Fruit fly (Drosophila melanogaster) whole organism: ENCODE measurements around the gene LanA.

Experiments
- CG8478 ChIP-seq: fragments of >200 bp; optimal IDR thresholded peaks from 2 replicates; lab custom pipeline; 2018; ENCODE audit warnings: inconsistent platforms
- Dll ChIP-seq: fragments of >200 bp; optimal IDR thresholded peaks from 2 replicates; lab custom pipeline; 2017
- EcR ChIP-seq, 2 experiments: fragments of >200 bp; optimal IDR thresholded peaks; 2 replicates each; lab custom pipeline; 2017; ENCODE audit warnings: missing biosample characterization in 2 of 2, missing genetic modification characterization in 2 of 2, missing genetic modification reagents in 2 of 2
- pan ChIP-seq: fragments of >200 bp; optimal IDR thresholded peaks from 2 replicates; lab custom pipeline; 2017
- psq ChIP-seq: fragments of >200 bp; optimal IDR thresholded peaks from 2 replicates; lab custom pipeline; 2017
- usp ChIP-seq: fragments of >200 bp; optimal IDR thresholded peaks from 2 replicates; lab custom pipeline; 2017; ENCODE audit warnings: missing biosample characterization, missing genetic modification characterization, mixed read lengths

LanA gene

DNA sequence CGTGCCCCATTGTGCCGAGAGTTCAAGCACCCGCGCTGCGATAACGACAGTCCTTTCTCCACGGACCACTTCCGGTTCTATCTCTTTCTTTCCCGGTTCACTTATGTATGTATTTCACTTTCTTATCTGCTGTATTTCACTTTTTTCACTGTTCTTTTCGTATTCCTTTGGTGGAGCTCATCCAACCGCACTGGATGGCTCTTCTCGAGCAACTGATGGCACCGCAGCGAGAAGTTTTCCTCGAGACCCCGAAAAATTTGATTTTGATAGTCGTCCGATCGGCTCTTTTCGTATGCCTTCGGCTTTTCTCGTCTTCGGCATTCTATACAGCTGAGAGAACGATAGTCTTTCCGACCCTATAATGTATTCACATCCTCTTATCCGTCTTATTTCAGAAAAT lies at the start of gene LanA:
TSS of gene LanA (minus strand) at position 217 of the 400 bp plus-strand sequence.
- TF ChIP-seq usp (GFP tag; lab: Kevin White, UChicago) (no peak), CG8478 (lab: Kevin White, UChicago) (no peak), pan (lab: Kevin White, UChicago) (no peak), psq (no peak), Dll (no peak), EcR (GFP tag; optimal IDR thresholded peaks at IDR 0.05; lab: Kevin White, UChicago) (no peak)

DNA sequence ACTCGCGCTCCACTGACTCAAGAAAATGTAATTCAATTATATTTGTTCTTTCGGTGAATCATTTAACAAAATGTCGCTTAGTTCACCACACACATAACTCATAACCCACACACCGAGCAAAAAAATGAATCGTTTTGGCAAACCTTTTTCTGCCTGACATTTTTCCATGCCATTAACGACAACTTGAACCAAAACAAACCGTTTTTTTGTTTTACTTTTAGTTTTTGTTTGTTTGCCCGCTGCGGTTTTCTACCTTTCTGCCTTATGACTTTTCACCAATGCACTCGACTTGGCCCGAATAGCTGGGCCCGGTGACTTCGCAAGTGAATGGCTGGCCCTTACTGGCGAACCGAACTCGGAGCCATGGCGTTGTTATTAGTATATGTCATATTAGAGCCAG lies 49.7 kb upstream of the LanA start:
- TF ChIP-seq usp (GFP tag; lab: Kevin White, UChicago) = no peak
- no peak for TF ChIP-seq EcR (GFP tag; optimal IDR thresholded peaks at IDR 0.05; lab: Kevin White, UChicago)
- no peak for TF ChIP-seq Dll
- TF ChIP-seq pan (lab: Kevin White, UChicago) = no peak
- no peak for TF ChIP-seq psq
- TF ChIP-seq CG8478 (lab: Kevin White, UChicago) = no peak

DNA sequence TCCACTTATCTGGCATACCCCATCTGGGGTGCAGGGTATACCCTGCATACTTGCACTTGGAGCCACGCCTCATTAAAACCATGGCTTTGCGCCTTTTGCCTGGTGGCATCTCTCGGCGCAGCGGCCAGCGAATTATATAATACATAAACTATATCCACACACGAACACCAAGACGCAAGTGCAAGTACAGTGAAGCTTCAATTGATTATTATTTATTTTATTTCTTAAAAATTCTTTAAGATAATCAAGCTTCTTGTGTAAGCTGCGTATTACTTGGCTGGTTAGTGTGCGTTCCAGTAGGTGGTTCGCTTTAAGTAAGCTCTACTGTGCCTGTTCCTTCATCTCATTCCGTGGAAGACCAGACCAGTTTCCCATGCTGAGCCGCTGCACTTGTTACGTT lies 48.5 kb upstream of the LanA start:
- TF ChIP-seq EcR (GFP tag; optimal IDR thresholded peaks at IDR 0.05; lab: Kevin White, UChicago) = no peak
- TF ChIP-seq CG8478 (lab: Kevin White, UChicago) = no peak
- no peak for TF ChIP-seq usp (GFP tag; lab: Kevin White, UChicago)
- no peak for TF ChIP-seq pan (lab: Kevin White, UChicago)
- no peak for TF ChIP-seq psq
- TF ChIP-seq Dll = no peak

- TF ChIP-seq Dll = no peak
- TF ChIP-seq usp (GFP tag; lab: Kevin White, UChicago) = no peak
- no peak for TF ChIP-seq psq
- TF ChIP-seq EcR (GFP tag; optimal IDR thresholded peaks at IDR 0.05; lab: Kevin White, UChicago) = peak; percentile 76 to 84
- TF ChIP-seq CG8478 (lab: Kevin White, UChicago) = no peak
- no peak for TF ChIP-seq pan (lab: Kevin White, UChicago)
Measured at dm6 chr3L:6263896-6264841, 46.3 kb upstream of the LanA start.

DNA sequence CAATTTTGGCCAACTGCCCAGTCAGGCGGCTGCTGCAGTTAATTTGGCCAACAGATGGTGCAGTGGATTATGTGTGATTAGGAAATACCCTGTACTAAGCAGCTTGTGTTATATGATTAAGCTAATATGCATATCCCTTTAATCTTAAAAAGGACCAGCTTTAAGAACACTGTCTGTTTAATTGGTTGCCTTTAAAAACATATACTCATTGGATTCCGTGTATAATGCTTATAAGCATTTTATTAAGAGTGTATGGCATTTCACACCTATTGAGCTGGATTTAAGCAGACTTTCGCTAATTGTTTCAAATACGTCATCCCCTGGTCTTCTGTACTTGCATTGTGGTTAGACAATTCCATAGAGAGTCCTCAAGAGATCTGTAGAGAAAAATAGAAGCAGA lies 45.6 kb upstream of the LanA start:
- no peak for TF ChIP-seq EcR (GFP tag; optimal IDR thresholded peaks at IDR 0.05; lab: Kevin White, UChicago)

DNA sequence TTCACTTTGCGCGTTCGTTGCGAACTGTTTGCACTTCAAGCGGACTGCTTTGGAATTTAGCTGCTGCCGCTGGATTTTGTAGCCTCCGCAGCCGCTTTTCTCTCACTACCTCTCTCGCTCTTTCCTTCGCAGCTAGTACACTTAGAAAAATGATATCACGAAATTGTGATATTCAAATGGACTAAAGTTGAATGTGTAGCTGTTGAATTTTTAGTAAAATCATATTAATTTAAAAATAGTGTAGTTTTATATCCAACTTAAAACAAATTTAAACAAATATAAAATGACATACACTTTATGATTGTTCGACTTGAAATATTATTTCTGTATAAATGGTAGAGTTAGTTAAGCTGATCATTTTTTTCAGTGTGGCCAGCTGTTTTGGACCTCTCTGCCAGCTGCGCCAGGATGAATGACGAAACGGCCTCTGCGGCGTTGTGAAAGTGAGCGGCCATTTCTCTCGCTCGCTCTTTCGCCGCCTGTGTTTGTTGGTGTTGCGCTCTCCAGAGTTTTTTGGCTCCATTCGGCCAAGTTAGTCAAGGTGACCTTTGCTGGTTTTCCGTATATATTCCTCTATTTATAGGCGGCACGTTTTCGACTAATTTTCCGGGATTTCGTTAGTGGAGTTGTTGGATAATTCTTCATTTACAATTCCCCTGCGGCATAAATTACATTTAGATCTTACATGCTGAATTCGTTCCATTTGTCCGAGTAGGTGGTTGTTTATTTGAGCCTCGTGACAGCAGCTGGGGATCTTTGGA lies 45.0 kb upstream of the LanA start, which contains the start of gene Ldh:
TSS of gene Ldh (minus strand) at position 51 of the 761 bp plus-strand sequence.
- TF ChIP-seq EcR (GFP tag; optimal IDR thresholded peaks at IDR 0.05; lab: Kevin White, UChicago) = no peak
- TF ChIP-seq usp (GFP tag; lab: Kevin White, UChicago) = no peak
- TF ChIP-seq Dll = peak; percentile 61

DNA sequence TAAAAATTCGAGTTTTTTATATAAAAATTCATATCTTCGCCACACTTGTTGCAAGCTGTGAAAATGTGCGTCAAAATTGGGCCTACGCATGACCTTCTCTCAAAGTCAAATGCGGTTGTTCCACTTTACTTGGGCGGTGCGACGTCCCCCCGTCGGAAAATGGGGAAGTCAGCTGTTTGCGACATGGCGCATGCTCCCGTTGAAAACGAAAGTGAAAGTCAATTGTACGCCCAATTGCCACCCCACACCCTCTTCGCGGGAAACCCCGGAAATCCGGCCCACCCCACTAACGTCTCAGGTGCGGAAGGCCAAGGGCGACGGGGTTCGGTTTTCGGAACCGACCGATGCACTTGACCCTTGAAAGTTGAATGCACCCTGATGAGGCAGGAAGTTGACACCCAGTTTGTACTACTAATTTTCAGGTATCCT lies 44.3 kb upstream of the LanA start:
- TF ChIP-seq pan (lab: Kevin White, UChicago) (no peak), usp (GFP tag; lab: Kevin White, UChicago) (no peak), EcR (GFP tag; optimal IDR thresholded peaks at IDR 0.05; lab: Kevin White, UChicago) (peak in 1 of 2 experiments; percentile 57), CG8478 (lab: Kevin White, UChicago) (no peak)

- no peak for TF ChIP-seq pan (lab: Kevin White, UChicago)
- TF ChIP-seq CG8478 (lab: Kevin White, UChicago) = no peak
- TF ChIP-seq psq = no peak
- no peak for TF ChIP-seq usp (GFP tag; lab: Kevin White, UChicago)
- no peak for TF ChIP-seq Dll
- no peak for TF ChIP-seq EcR (GFP tag; optimal IDR thresholded peaks at IDR 0.05; lab: Kevin White, UChicago)
Measured at dm6 chr3L:6261230-6261629, 43.4 kb upstream of the LanA start.

DNA sequence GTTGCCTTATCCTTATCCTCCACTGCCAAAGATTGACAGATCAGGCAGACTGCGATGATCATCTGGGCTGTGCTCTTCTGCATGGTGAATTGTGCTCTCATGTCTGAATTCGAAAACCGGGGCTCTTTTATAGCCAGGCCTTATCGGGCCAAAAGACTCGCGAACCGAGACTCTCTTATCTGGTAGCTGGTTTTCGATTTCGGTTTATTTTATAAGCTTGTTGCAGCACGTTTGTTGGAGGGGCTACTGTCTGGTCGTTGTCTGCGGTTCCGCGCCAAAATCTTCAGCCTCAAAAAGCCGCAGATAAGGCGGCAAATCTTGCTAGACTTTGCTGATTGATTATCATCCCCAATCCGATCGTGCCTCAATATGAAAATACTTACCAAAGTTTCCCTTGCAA lies 40.8 kb upstream of the LanA start, which contains the start of gene CG10163:
TSS of gene CG10163 (minus strand) at position 101 of the 400 bp plus-strand sequence.
- TF ChIP-seq EcR (GFP tag; optimal IDR thresholded peaks at IDR 0.05; lab: Kevin White, UChicago) (no peak), CG8478 (lab: Kevin White, UChicago) (no peak), psq (no peak), pan (lab: Kevin White, UChicago) (no peak), Dll (no peak), usp (GFP tag; lab: Kevin White, UChicago) (no peak)

DNA sequence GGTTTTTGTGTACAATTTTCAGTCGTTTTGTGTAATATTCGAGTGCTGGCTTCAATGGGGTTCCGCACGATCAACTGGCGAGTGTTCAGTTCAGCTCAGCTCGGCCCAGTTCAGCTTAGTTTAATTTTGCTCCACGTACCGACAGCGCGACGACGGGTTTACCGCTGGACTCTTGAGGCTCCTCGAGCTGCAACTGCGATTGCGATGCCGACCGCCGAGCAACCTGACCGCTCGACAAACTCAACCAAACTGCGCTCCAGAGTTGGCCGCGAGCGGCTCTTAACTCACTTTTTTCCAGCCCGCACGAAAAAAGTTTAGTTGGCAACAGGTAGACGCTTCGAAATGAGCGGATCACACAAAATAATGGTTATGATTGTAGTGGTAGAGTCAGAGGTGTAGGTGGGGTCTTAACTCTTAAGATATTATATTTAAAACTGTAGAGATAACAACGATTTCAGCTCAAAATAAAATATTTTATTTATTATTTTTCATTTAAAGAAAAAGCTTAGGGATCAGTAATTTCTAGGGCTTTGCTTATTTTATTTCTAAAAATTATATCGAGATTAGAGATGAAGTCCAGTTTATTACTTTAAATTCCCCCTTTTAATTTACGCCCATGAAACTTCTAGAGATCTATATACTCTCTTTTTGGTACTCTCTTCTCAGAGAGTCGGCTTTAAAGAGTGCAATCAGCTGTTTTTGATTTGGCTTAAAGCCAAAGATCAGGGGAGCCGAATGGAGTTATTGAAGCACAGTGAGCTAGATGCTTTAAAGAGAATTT lies 38.8 kb upstream of the LanA start, which contains the start of gene Best2:
TSS of gene Best2 (minus strand) at position 258 of the 781 bp plus-strand sequence.
- no peak for TF ChIP-seq psq
- TF ChIP-seq EcR (GFP tag; optimal IDR thresholded peaks at IDR 0.05; lab: Kevin White, UChicago) = no peak
- TF ChIP-seq usp (GFP tag; lab: Kevin White, UChicago) = no peak

DNA sequence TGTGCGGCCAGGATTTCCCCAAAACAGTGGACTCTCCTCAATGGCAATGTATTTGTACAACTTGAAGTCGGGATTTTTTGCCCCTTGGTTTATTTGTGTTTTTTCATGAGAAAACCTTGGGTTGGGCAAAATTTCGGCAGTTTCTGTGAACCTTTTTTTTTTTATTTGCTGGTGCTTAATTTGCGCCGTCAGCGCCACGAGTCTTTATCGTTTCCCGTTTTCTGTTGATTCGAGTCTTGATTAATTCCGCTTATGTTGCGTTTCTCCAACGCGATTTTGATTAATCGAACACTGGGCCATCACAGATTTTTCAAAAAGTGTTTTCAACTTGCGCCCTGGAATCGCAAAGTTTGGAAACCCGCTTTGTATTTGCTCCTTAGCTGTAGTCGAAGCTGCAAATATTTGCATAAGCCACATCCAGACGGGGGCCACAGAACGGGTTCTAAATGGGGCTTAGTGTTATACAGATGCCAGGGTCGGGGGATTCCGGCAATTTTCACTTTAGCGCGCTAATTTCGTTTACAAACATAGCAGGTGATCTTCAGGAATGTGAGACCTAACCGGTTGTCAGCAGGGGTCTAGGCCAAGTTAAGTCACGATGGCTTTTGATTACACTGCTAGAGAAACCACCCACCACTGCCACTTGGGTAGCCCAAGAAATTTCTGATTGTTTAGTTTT lies 36.7 kb upstream of the LanA start:
- TF ChIP-seq EcR (GFP tag; optimal IDR thresholded peaks at IDR 0.05; lab: Kevin White, UChicago) = no peak
